Fruit fly (Drosophila melanogaster): Measurements from ENCODE around the gene CG5149.

- TF ChIP-seq CTCF (optimal IDR thresholded peaks at IDR 0.05) (no peak), CG8478 (optimal IDR thresholded peaks at IDR 0.05) (no peak)
Measured at dm6 chr2L:7426326-7427066, 38.4 kb upstream of the CG5149 start, which contains the start of gene muc.

Measured in S2 (cell line).